Worm (Caenorhabditis elegans) whole organism, young adult: ENCODE data around the gene pqn-76.
"Not testable (repeated sequence)": the region's sequence is repeated elsewhere in the genome, so short reads cannot be mapped to it uniquely, and the experiment has no call there.

Source experiments
- C06A6.2 ChIP-seq: fragments of 200-800 bp; sonication (Bioruptor generic); conservative IDR thresholded peaks from 2 replicates; pipeline ENCODE4 v1.3.6; 2022; ENCODE audit warnings: missing genetic modification characterization, missing compliant biosample characterization
- C17E4.6 ChIP-seq: fragments of 200-800 bp; sonication (Bioruptor generic); IDR thresholded peaks from 2 replicates; pipeline ENCODE4 v1.3.6; 2022; ENCODE audit warnings: missing genetic modification reagents, missing genetic modification characterization, missing compliant biosample characterization
- D2030.7 ChIP-seq: fragments of 200-800 bp; sonication (Bioruptor generic); IDR thresholded peaks from 2 replicates; pipeline ENCODE4 v1.3.6; 2022; ENCODE audit warnings: missing genetic modification reagents, missing genetic modification characterization, missing compliant biosample characterization
- F33H1.4 ChIP-seq: fragments of 200-800 bp; sonication (Bioruptor generic); IDR thresholded peaks from 2 replicates; pipeline ENCODE4 v1.3.6; 2022; ENCODE audit warnings: missing genetic modification reagents, missing genetic modification characterization, missing compliant biosample characterization
- F37B4.10 ChIP-seq: fragments of 200-800 bp; sonication (Bioruptor generic); IDR thresholded peaks from 2 replicates; pipeline ENCODE4 v1.3.6; 2022; ENCODE audit warnings: missing genetic modification characterization, missing compliant biosample characterization
- F39B2.1 ChIP-seq: fragments of 200-800 bp; sonication (Bioruptor generic); IDR thresholded peaks from 2 replicates; pipeline ENCODE4 v1.3.6; 2022; ENCODE audit warnings: missing genetic modification reagents, missing genetic modification characterization, missing compliant biosample characterization
- K11D2.4 ChIP-seq: fragments of 200-800 bp; sonication (Bioruptor generic); IDR thresholded peaks from 2 replicates; pipeline ENCODE4 v1.3.6; 2022; ENCODE audit warnings: missing genetic modification reagents, missing genetic modification characterization, missing compliant biosample characterization
- Y53G8AR.9 ChIP-seq: fragments of 200-800 bp; sonication (Bioruptor generic); conservative IDR thresholded peaks from 2 replicates; pipeline ENCODE4 v1.3.6; 2022; ENCODE audit warnings: missing genetic modification reagents, missing genetic modification characterization, missing compliant biosample characterization
- Y56A3A.18 ChIP-seq: fragments of 200-800 bp; sonication (Bioruptor generic); IDR thresholded peaks from 2 replicates; pipeline ENCODE4 v1.3.6; 2022; ENCODE audit warnings: missing genetic modification reagents, missing genetic modification characterization, missing compliant biosample characterization
- Y95B8A.8 ChIP-seq: fragments of 200-800 bp; sonication (Bioruptor generic); IDR thresholded peaks from 2 replicates; pipeline ENCODE4 v1.3.6; 2022; ENCODE audit warnings: missing genetic modification reagents, missing genetic modification characterization, missing compliant biosample characterization
- attf-3 ChIP-seq: fragments of 200-800 bp; sonication (Bioruptor generic); conservative IDR thresholded peaks from 2 replicates; pipeline ENCODE4 v1.3.6; 2022; ENCODE audit warnings: missing genetic modification reagents, missing genetic modification characterization, missing compliant biosample characterization
- attf-6 ChIP-seq: fragments of 200-800 bp; sonication (Bioruptor generic); IDR thresholded peaks from 2 replicates; pipeline ENCODE4 v1.3.6; 2022; ENCODE audit warnings: missing genetic modification reagents, missing genetic modification characterization, missing compliant biosample characterization
- bed-1 ChIP-seq: fragments of 200-800 bp; sonication (Bioruptor generic); IDR thresholded peaks from 2 replicates; pipeline ENCODE4 v1.3.6; 2022; ENCODE audit warnings: missing genetic modification reagents, missing genetic modification characterization, missing compliant biosample characterization
- bed-2 ChIP-seq: fragments of 200-800 bp; sonication (Bioruptor generic); IDR thresholded peaks from 2 replicates; pipeline ENCODE4 v1.3.6; 2022; ENCODE audit warnings: missing genetic modification reagents, missing genetic modification characterization, missing compliant biosample characterization
- cebp-1 ChIP-seq, 2 experiments: fragments of 200-800 bp in 1 of 2; sonication (Bioruptor generic) in 1 of 2; sonication (generic microtip) in 1 of 2; IDR thresholded peaks in 1 of 2; optimal IDR thresholded peaks in 1 of 2; 2 replicates each; pipeline versions ENCODE4 v1.3.6 to Lab custom; 2017 to 2022; ENCODE audit warnings: missing compliant biosample characterization in 2 of 2, missing genetic modification characterization in 2 of 2, mild to moderate bottlenecking in 1 of 2, missing genetic modification reagents in 1 of 2, moderate library complexity in 1 of 2
- cebp-2 ChIP-seq: fragments of 200-800 bp; sonication (Bioruptor generic); IDR thresholded peaks from 2 replicates; pipeline ENCODE4 v1.3.6; 2022; ENCODE audit warnings: missing genetic modification characterization, missing compliant biosample characterization
- ceh-100 ChIP-seq: fragments of 200-800 bp; sonication (Bioruptor generic); IDR thresholded peaks from 2 replicates; pipeline ENCODE4 v1.3.6; 2022; ENCODE audit warnings: missing genetic modification reagents, missing genetic modification characterization, missing compliant biosample characterization
- ceh-91 ChIP-seq: fragments of 200-800 bp; sonication (Bioruptor generic); IDR thresholded peaks from 2 replicates; pipeline ENCODE4 v1.3.6; 2022; ENCODE audit warnings: missing genetic modification reagents, missing genetic modification characterization, missing compliant biosample characterization
- egl-44 ChIP-seq: fragments of 200-800 bp; sonication (Bioruptor generic); IDR thresholded peaks from 2 replicates; pipeline ENCODE4 v1.3.6; 2022; ENCODE audit warnings: missing genetic modification reagents, missing genetic modification characterization, missing compliant biosample characterization
- ekl-4 ChIP-seq: fragments of 200-800 bp; sonication (Bioruptor generic); IDR thresholded peaks from 2 replicates; pipeline ENCODE4 v1.3.6; 2022; ENCODE audit warnings: missing genetic modification reagents, missing genetic modification characterization, missing compliant biosample characterization
- hmg-1.2 ChIP-seq: fragments of 200-800 bp; sonication (Bioruptor generic); IDR thresholded peaks from 2 replicates; pipeline ENCODE4 v1.3.6; 2022; ENCODE audit warnings: missing genetic modification reagents, missing genetic modification characterization, missing compliant biosample characterization
- hmg-20 ChIP-seq: fragments of 200-800 bp; sonication (Bioruptor generic); IDR thresholded peaks from 2 replicates; pipeline ENCODE4 v1.3.6; 2022; ENCODE audit warnings: missing genetic modification reagents, missing genetic modification characterization, missing compliant biosample characterization
- hsf-1 ChIP-seq: fragments of 200-800 bp; sonication (Bioruptor generic); IDR thresholded peaks from 2 replicates; pipeline ENCODE4 v1.3.6; 2022; ENCODE audit warnings: missing genetic modification reagents, missing genetic modification characterization, missing compliant biosample characterization
- let-607 ChIP-seq, 2 experiments: fragments of 200-800 bp in 1 of 2; sonication (Bioruptor generic) in 1 of 2; sonication (generic microtip) in 1 of 2; optimal IDR thresholded peaks; 2 replicates each; lab custom pipeline; 2016 to 2018; ENCODE audit warnings: mild to moderate bottlenecking in 2 of 2, missing compliant biosample characterization in 2 of 2, missing genetic modification characterization in 2 of 2, moderate library complexity in 2 of 2, missing genotype in 1 of 2
- lin-26 ChIP-seq: fragments of 200-800 bp; sonication (Bioruptor generic); IDR thresholded peaks from 2 replicates; pipeline ENCODE4 v1.3.6; 2022; ENCODE audit warnings: missing genetic modification reagents, missing genetic modification characterization, missing compliant biosample characterization
- lin-54 ChIP-seq: fragments of 200-800 bp; sonication (Bioruptor generic); optimal IDR thresholded peaks from 2 replicates; lab custom pipeline; 2018; ENCODE audit warnings: mild to moderate bottlenecking, missing genetic modification characterization, missing compliant biosample characterization
- lir-1 ChIP-seq: fragments of 200-800 bp; sonication (Bioruptor generic); conservative IDR thresholded peaks from 2 replicates; pipeline ENCODE4 v1.3.6; 2022; ENCODE audit warnings: missing genetic modification reagents, missing genetic modification characterization, missing compliant biosample characterization
- lsl-1 ChIP-seq: fragments of 200-800 bp; sonication (Bioruptor generic); optimal IDR thresholded peaks from 2 replicates; lab custom pipeline; 2018; ENCODE audit warnings: mild to moderate bottlenecking, missing genetic modification characterization, moderate library complexity, missing compliant biosample characterization
- madf-3 ChIP-seq: fragments of 200-800 bp; sonication (Bioruptor generic); IDR thresholded peaks from 2 replicates; pipeline ENCODE4 v1.3.6; 2022; ENCODE audit warnings: missing genetic modification reagents, missing genetic modification characterization, missing compliant biosample characterization
- madf-6 ChIP-seq: fragments of 200-800 bp; sonication (Bioruptor generic); IDR thresholded peaks from 2 replicates; pipeline ENCODE4 v1.3.6; 2022; ENCODE audit warnings: missing genetic modification reagents, missing genetic modification characterization, missing compliant biosample characterization
- madf-8 ChIP-seq: fragments of 200-800 bp; sonication (Bioruptor generic); conservative IDR thresholded peaks from 2 replicates; pipeline ENCODE4 v1.3.6; 2022; ENCODE audit warnings: missing genetic modification reagents, missing genetic modification characterization, missing compliant biosample characterization
- mcd-1 ChIP-seq: fragments of 200-800 bp; sonication (Bioruptor generic); IDR thresholded peaks from 2 replicates; pipeline ENCODE4 v1.3.6; 2022; ENCODE audit warnings: missing genetic modification reagents, missing genetic modification characterization, missing compliant biosample characterization
- nfya-2 ChIP-seq: fragments of 200-800 bp; sonication (Bioruptor generic); IDR thresholded peaks from 2 replicates; pipeline ENCODE4 v1.3.6; 2022; ENCODE audit warnings: missing genetic modification reagents, missing genetic modification characterization, missing compliant biosample characterization
- nfyb-1 ChIP-seq: fragments of 200-800 bp; sonication (Bioruptor generic); IDR thresholded peaks from 2 replicates; pipeline ENCODE4 v1.3.6; 2022; ENCODE audit warnings: missing genetic modification reagents, missing genetic modification characterization, missing compliant biosample characterization
- pbrm-1 ChIP-seq: fragments of 200-800 bp; sonication (Bioruptor generic); IDR thresholded peaks from 2 replicates; pipeline ENCODE4 v1.3.6; 2022; ENCODE audit warnings: missing genetic modification reagents, missing genetic modification characterization, missing compliant biosample characterization
- rcor-1 ChIP-seq: fragments of 200-800 bp; sonication (Bioruptor generic); IDR thresholded peaks from 2 replicates; pipeline ENCODE4 v1.3.6; 2022; ENCODE audit warnings: missing genetic modification reagents, missing genetic modification characterization, missing compliant biosample characterization
- snpc-4 ChIP-seq, 5 experiments: fragments of 150-350 bp in 1 of 5; sonication (generic microtip) in 4 of 5; optimal IDR thresholded peaks; 2 replicates each; lab custom pipeline; 2014 to 2018; ENCODE audit warnings: missing genetic modification characterization in 5 of 5, missing biosample characterization in 3 of 5, antibody characterized with exemption in 2 of 5, mild to moderate bottlenecking in 2 of 5, missing compliant biosample characterization in 2 of 5, missing genotype in 2 of 5, moderate library complexity in 2 of 5, missing genetic modification reagents in 1 of 5
- tbp1 ChIP-seq: fragments of 200-800 bp; sonication (Bioruptor generic); optimal IDR thresholded peaks from 2 replicates; lab custom pipeline; 2018; ENCODE audit warnings: mild to moderate bottlenecking, missing genetic modification characterization, missing compliant biosample characterization
- tlf-1 ChIP-seq: fragments of 200-800 bp; sonication (Bioruptor generic); optimal IDR thresholded peaks from 2 replicates; lab custom pipeline; 2018; ENCODE audit warnings: mild to moderate bottlenecking, missing genetic modification characterization, missing compliant biosample characterization
- xnd-1 ChIP-seq: sonication (generic microtip); optimal IDR thresholded peaks from 2 replicates; lab custom pipeline; 2016; ENCODE audit warnings: missing genotype, missing genetic modification reagents, missing genetic modification characterization, missing compliant biosample characterization
- ztf-18 ChIP-seq: sonication (generic microtip); optimal IDR thresholded peaks from 2 replicates; lab custom pipeline; 2016; ENCODE audit warnings: missing genotype, mild to moderate bottlenecking, missing genetic modification characterization, missing compliant biosample characterization
- ztf-25 ChIP-seq: fragments of 200-800 bp; sonication (Bioruptor generic); IDR thresholded peaks from 2 replicates; pipeline ENCODE4 v1.3.6; 2022; ENCODE audit warnings: missing genetic modification reagents, missing genetic modification characterization, missing compliant biosample characterization
- ztf-28 ChIP-seq: fragments of 200-800 bp; sonication (Bioruptor generic); IDR thresholded peaks from 2 replicates; pipeline ENCODE4 v1.3.6; 2022; ENCODE audit warnings: missing genetic modification reagents, missing genetic modification characterization, missing compliant biosample characterization
- ztf-6 ChIP-seq: fragments of 200-800 bp; sonication (Bioruptor generic); IDR thresholded peaks from 2 replicates; pipeline ENCODE4 v1.3.6; 2022; ENCODE audit warnings: missing genetic modification reagents, missing genetic modification characterization, missing compliant biosample characterization

The pqn-76 gene

ce11 chrIV:15578786-15579185 is at the start of gene pqn-76:
Gene pqn-76, plus strand, starts transcription at chrIV:15579086.
- TF ChIP-seq nfya-2 (GFP tag; lab: Robert Waterston, UW); pbrm-1 (GFP tag; lab: Robert Waterston, UW); tbp1 (GFP tag; lab: Kevin White, UChicago): not testable (repeated sequence)

ce11 chrIV:15530486-15530885 is 48.4 kb upstream of the pqn-76 start:
- TF ChIP-seq ztf-6 (0 out of 2 replicates have a peak, but pooled peaks have one; percentile 46), snpc-4 (GFP tag; optimal IDR thresholded peaks at IDR 0.05; lab: Kevin White, UChicago) (peak; percentile 50), snpc-4 (tag; optimal IDR thresholded peaks at IDR 0.05; lab: Kevin White, UChicago) (peak in 2 of 4 experiments; percentile 41 to 93), egl-44 (GFP tag; lab: Robert Waterston, UW) (0 out of 2 replicates have a peak, but pooled peaks have one; percentile 51), hmg-20 (GFP tag; lab: Robert Waterston, UW) (peak; percentile 83; the same call in 1 of the 2 replicates), lin-54 (GFP tag; lab: Kevin White, UChicago) (peak; percentile 41), cebp-2 (GFP tag; lab: Robert Waterston, UW) (peak; percentile 84; the same call in 1 of the 2 replicates), C17E4.6 (GFP tag; lab: Robert Waterston, UW) (peak; percentile 88), attf-3 (peak; percentile 80), pbrm-1 (GFP tag; lab: Robert Waterston, UW) (peak; percentile 94), rcor-1 (peak; percentile 94), nfyb-1 (GFP tag; lab: Robert Waterston, UW) (peak; percentile 97), madf-8 (GFP tag; lab: Robert Waterston, UW) (peak; percentile 85), F37B4.10 (GFP tag; lab: Robert Waterston, UW) (peak; percentile 88; the same call in 1 of the 2 replicates), hmg-1.2 (GFP tag; lab: Robert Waterston, UW) (peak; percentile 99), ceh-100 (GFP tag; lab: Robert Waterston, UW) (peak; percentile 82), ztf-25 (GFP tag; lab: Robert Waterston, UW) (0 out of 2 replicates have a peak, but pooled peaks have one; percentile 64), D2030.7 (peak; percentile 88), Y56A3A.18 (GFP tag; lab: Robert Waterston, UW) (peak; percentile 89), madf-6 (GFP tag; lab: Robert Waterston, UW) (peak; percentile 92), mcd-1 (GFP tag; lab: Robert Waterston, UW) (peak; percentile 97), attf-6 (GFP tag; lab: Robert Waterston, UW) (peak; percentile 99), lsl-1 (GFP tag; lab: Kevin White, UChicago) (peak; percentile 47), C06A6.2 (peak; percentile 86), bed-2 (GFP tag; lab: Robert Waterston, UW) (peak; percentile 91), lir-1 (peak; percentile 80), K11D2.4 (GFP tag; lab: Robert Waterston, UW) (peak; percentile 94), let-607 (tag; optimal IDR thresholded peaks at IDR 0.05; lab: Kevin White, UChicago) (peak in 1 of 2 experiments; percentile 79), madf-3 (GFP tag; lab: Robert Waterston, UW) (peak; percentile 94), cebp-1 (GFP tag; IDR thresholded peaks at IDR 0.05; lab: Robert Waterston, UW) (peak; percentile 72), cebp-1 (tag; optimal IDR thresholded peaks at IDR 0.05; lab: Kevin White, UChicago) (peak; percentile 34), lin-26 (peak; percentile 76), F39B2.1 (GFP tag; lab: Robert Waterston, UW) (0 out of 2 replicates have a peak, but pooled peaks have one; percentile 59), xnd-1 (tag; lab: Kevin White, UChicago) (peak; percentile 51), ztf-28 (GFP tag; lab: Robert Waterston, UW) (peak; percentile 81), Y95B8A.8 (GFP tag; lab: Robert Waterston, UW) (peak; percentile 83; the same call in 1 of the 2 replicates), F33H1.4 (GFP tag; lab: Robert Waterston, UW) (peak; percentile 83; the same call in 1 of the 2 replicates), ztf-18 (tag; lab: Kevin White, UChicago) (peak; percentile 57), bed-1 (0 out of 2 replicates have a peak, but pooled peaks have one; percentile 46), hsf-1 (GFP tag; lab: Robert Waterston, UW) (peak; percentile 87), ceh-91 (GFP tag; lab: Robert Waterston, UW) (peak; percentile 81), Y53G8AR.9 (GFP tag; lab: Robert Waterston, UW) (peak; percentile 96), ekl-4 (peak; percentile 94), tlf-1 (GFP tag; lab: Kevin White, UChicago) (peak; percentile 50)
